Worm (Caenorhabditis elegans): Measurements from ENCODE around the gene Y17D7B.4.

The Y17D7B.4 gene

ce11 chrV:18776245-18776737, at the start of gene Y17D7B.4:
Gene Y17D7B.4 (minus strand): TSS chrV:18776687.
- TF ChIP-seq Y5F2A.4 (GFP tag; optimal IDR thresholded peaks at IDR 0.05), result no peak
- TF ChIP-seq nhr-102 (tag; optimal IDR thresholded peaks at IDR 0.05), result no peak
- no peak for TF ChIP-seq ces-1 (GFP tag; optimal IDR thresholded peaks at IDR 0.05)
- TF ChIP-seq nhr-42 (GFP tag; IDR thresholded peaks at IDR 0.05), result 0 out of 2 replicates have a peak, but pooled peaks have one; percentile 51
- no peak for TF ChIP-seq dmd-6 (GFP tag; IDR thresholded peaks at IDR 0.05)
- TF ChIP-seq dmd-8 (GFP tag; IDR thresholded peaks at IDR 0.05), result no peak
- TF ChIP-seq jun-1 (tag; optimal IDR thresholded peaks at IDR 0.05), result no peak
- TF ChIP-seq Y48G9A.11 (GFP tag; IDR thresholded peaks at IDR 0.05), result 0 out of 2 replicates have a peak, but pooled peaks have one; percentile 9
- no peak for TF ChIP-seq ceh-32 (tag; optimal IDR thresholded peaks at IDR 0.05; ENCODE audit: poor library complexity)
- TF ChIP-seq dve-1 (tag; optimal IDR thresholded peaks at IDR 0.05; ENCODE audit: insufficient read depth), result no peak
- no peak for TF ChIP-seq saeg-2 (GFP tag; IDR thresholded peaks at IDR 0.05)
- TF ChIP-seq nhr-48 (tag; optimal IDR thresholded peaks at IDR 0.05), result no peak
- peak in 1 of 2 experiments; percentile 66 for TF ChIP-seq unc-62 (GFP tag; optimal IDR thresholded peaks at IDR 0.05 in 1 of 2)
- no peak for TF ChIP-seq unc-62 (tag; optimal IDR thresholded peaks at IDR 0.05)
- TF ChIP-seq duxl-1 (tag; optimal IDR thresholded peaks at IDR 0.05; ENCODE audit: poor library complexity), result peak; percentile 57
- TF ChIP-seq aha-1 (tag), result peak; percentile 95
- no peak for TF ChIP-seq lir-3 (tag; optimal IDR thresholded peaks at IDR 0.05)
- TF ChIP-seq mep-1 (tag; optimal IDR thresholded peaks at IDR 0.05), result no peak
- no peak for TF ChIP-seq spr-1 (tag; optimal IDR thresholded peaks at IDR 0.05)

ce11 chrV:18821569-18821968, 45.1 kb upstream of the Y17D7B.4 start:
- TF ChIP-seq mxl-2 (GFP tag; conservative IDR thresholded peaks at IDR 0.05) (no peak), fkh-10 (GFP tag; optimal IDR thresholded peaks at IDR 0.05) (peak; percentile 86)

DNA sequence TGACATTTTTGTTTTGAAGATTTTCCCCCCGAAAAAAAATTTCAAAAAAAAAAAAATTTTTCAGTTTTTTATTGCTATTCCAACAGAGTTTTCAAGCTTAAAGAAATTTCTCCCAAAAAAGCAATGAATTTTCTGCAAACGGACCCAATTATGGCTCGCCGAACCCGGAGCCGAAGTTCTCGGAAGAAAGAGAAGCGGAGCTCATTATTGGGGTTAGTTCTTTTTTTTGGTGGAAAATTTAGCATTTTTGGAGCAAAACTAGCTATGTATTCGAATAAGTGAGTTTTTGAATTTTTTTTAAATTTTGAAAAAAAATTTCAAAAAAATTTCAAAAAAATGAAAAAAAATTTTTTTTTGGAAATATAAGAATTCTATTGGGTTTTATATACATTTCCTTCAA, 43.2 kb upstream of the Y17D7B.4 start, which contains the start of gene ncs-5:
TSS of gene ncs-5 (plus strand) at position 124 of the 400 bp plus-strand sequence.
- TF ChIP-seq Y48G9A.11 (GFP tag; IDR thresholded peaks at IDR 0.05), result no peak
- peak; percentile 92 for TF ChIP-seq aha-1 (tag)

DNA sequence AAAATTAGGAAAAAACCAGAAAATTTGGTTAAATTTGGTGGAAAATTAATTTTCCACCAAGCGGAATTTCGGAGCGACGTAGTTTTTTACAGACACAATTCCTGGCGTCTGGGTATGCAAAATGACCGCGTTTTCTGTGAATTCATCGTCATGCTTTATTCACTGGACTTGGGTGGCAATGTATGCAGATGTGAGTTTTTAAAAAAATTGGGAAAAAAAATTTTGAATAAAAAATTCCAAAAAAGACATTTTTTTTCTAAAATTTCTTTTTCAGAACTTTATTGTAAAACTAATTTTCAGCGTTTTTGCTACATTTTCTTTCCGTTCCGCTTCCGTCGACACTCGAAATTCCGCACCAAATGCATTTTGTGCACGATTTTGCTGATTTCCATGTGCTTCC, 34.9 kb upstream of the Y17D7B.4 start, which contains the start of gene C54E10.7:
TSS of gene C54E10.7 (plus strand) at position 301 of the 400 bp plus-strand sequence.
- no peak for TF ChIP-seq hif-1 (tag; optimal IDR thresholded peaks at IDR 0.05)
- TF ChIP-seq ama-1 (optimal IDR thresholded peaks at IDR 0.05), result no peak
- TF ChIP-seq dmd-9 (GFP tag; IDR thresholded peaks at IDR 0.05), result no peak
- no peak for TF ChIP-seq ceh-44 (GFP tag; IDR thresholded peaks at IDR 0.05)

ce11 chrV:18810705-18811104, 34.2 kb upstream of the Y17D7B.4 start, which contains the start of gene C54E10.3:
Gene C54E10.3 (plus strand): TSS chrV:18811005.
- TF ChIP-seq dve-1 (tag; optimal IDR thresholded peaks at IDR 0.05; ENCODE audit: insufficient read depth) (no peak), dmd-9 (GFP tag; IDR thresholded peaks at IDR 0.05) (no peak), ama-1 (optimal IDR thresholded peaks at IDR 0.05) (no peak), egl-27 (tag; optimal IDR thresholded peaks at IDR 0.05) (no peak), zip-2 (tag; optimal IDR thresholded peaks at IDR 0.05) (no peak), nhr-111 (GFP tag; optimal IDR thresholded peaks at IDR 0.05) (no peak), pqm-1 (tag; optimal IDR thresholded peaks at IDR 0.05) (no peak), F26F4.8 (GFP tag; conservative IDR thresholded peaks at IDR 0.05) (no peak), hmg-1.1 (GFP tag; IDR thresholded peaks at IDR 0.05) (no peak), nhr-6 (tag; optimal IDR thresholded peaks at IDR 0.05) (no peak), nhr-237 (tag; optimal IDR thresholded peaks at IDR 0.05) (no peak), mep-1 (tag; optimal IDR thresholded peaks at IDR 0.05) (no peak), set-16 (GFP tag; IDR thresholded peaks at IDR 0.05) (no peak), nhr-42 (GFP tag; IDR thresholded peaks at IDR 0.05) (no peak), nhr-77 (tag; optimal IDR thresholded peaks at IDR 0.05) (no peak)

Measured in whole organism, L4 larva.